Fruit fly (Drosophila melanogaster) whole organism, wandering third instar larva: ENCODE data around the gene CheB38b.

Experiments used
- Abd-B ChIP-seq: fragments of >200 bp; optimal IDR thresholded peaks from 2 replicates; lab custom pipeline; 2017; ENCODE audit warnings: missing biosample characterization, missing genetic modification characterization
- GATAd ChIP-seq: sonication (Bioruptor generic); optimal IDR thresholded peaks from 2 replicates; lab custom pipeline; 2016; ENCODE audit warnings: missing biosample characterization, missing genetic modification characterization
- HLH106 ChIP-seq: fragments of 200-800 bp; optimal IDR thresholded peaks from 3 replicates; lab custom pipeline; 2019; ENCODE audit warnings: missing biosample characterization, mild to moderate bottlenecking, missing genetic modification characterization, moderate library complexity
- Mio ChIP-seq: sonication (Bioruptor generic); optimal IDR thresholded peaks from 2 replicates; lab custom pipeline; 2016; ENCODE audit warnings: missing biosample characterization, missing genetic modification characterization
- Myc ChIP-seq: fragments of >200 bp; optimal IDR thresholded peaks from 2 replicates; lab custom pipeline; 2017
- brk ChIP-seq: fragments of 200-800 bp; sonication (Bioruptor generic); optimal IDR thresholded peaks from 2 replicates; lab custom pipeline; 2016; ENCODE audit warnings: missing biosample characterization, mild to moderate bottlenecking, missing genetic modification characterization
- dl ChIP-seq, 2 experiments: fragments of 175-275, 200-275 bp in 1 of 2; fragments of 200-275 bp in 1 of 2; sonication (Bioruptor generic); optimal IDR thresholded peaks; lab custom pipeline; 2018; ENCODE audit warnings: mild to moderate bottlenecking in 2 of 2, missing biosample characterization in 2 of 2, missing genetic modification characterization in 2 of 2, moderate library complexity in 2 of 2; ENCODE audit not compliant: partially characterized antibody in 2 of 2, insufficient read depth in 1 of 2
- pan ChIP-seq: fragments of >200 bp; optimal IDR thresholded peaks from 2 replicates; lab custom pipeline; 2017
- psq ChIP-seq: fragments of 200-800 bp; sonication (Bioruptor generic); optimal IDR thresholded peaks from 3 replicates; lab custom pipeline; 2017; ENCODE audit warnings: missing biosample characterization, mild to moderate bottlenecking, missing genetic modification characterization, moderate library complexity

DNA sequence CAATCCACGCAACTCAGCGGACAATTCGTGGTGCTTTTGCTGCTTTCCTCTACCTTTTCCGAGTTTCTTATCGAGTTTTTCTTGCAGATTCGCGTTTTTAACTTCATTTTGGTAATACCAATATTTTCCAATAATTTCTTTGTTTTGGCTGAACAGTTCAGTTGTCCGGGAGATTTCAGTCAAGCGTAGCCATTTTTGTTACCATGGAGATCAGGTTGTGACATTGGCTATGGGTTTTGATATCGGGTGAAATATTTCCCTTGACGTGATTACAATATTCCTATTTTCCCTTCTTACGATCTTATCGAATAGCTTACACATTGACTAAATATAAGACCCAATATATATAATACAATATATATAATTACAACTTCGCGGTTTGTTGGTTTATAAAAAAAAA is 18.4 kb upstream of the CheB38b start, which contains the start of gene Oseg5:
- TF ChIP-seq Myc, result no peak
- no peak for TF ChIP-seq HLH106 (tag; lab: Kevin White, UChicago)
- no peak for TF ChIP-seq psq (GFP tag; lab: Kevin White, UChicago)
- no peak for TF ChIP-seq Abd-B (GFP tag; lab: Kevin White, UChicago)
- TF ChIP-seq pan (lab: Kevin White, UChicago), result no peak
- TF ChIP-seq Mio, result no peak
- no peak for TF ChIP-seq GATAd (GFP tag; lab: Kevin White, UChicago)
- TF ChIP-seq dl (GFP tag; optimal IDR thresholded peaks at IDR 0.05; lab: Kevin White, UChicago; ENCODE audit: insufficient read depth in 1 of 2, partially characterized antibody in 2 of 2), result no peak
- TF ChIP-seq brk (GFP tag; lab: Kevin White, UChicago), result no peak
